Worm (Caenorhabditis elegans) whole organism, young adult: Measurements from ENCODE around the gene pigq-1.

Source experiments
- C17E4.6 ChIP-seq: fragments of 200-800 bp; sonication (Bioruptor generic); IDR thresholded peaks from 2 replicates; pipeline ENCODE4 v1.3.6; 2022; ENCODE audit warnings: missing genetic modification reagents, missing genetic modification characterization, missing compliant biosample characterization
- F33H1.4 ChIP-seq: fragments of 200-800 bp; sonication (Bioruptor generic); IDR thresholded peaks from 2 replicates; pipeline ENCODE4 v1.3.6; 2022; ENCODE audit warnings: missing genetic modification reagents, missing genetic modification characterization, missing compliant biosample characterization
- F52B5.7 ChIP-seq: sonication (generic microtip); optimal IDR thresholded peaks from 2 replicates; lab custom pipeline; 2016; ENCODE audit warnings: mild to moderate bottlenecking, missing genetic modification characterization, missing compliant biosample characterization
- K12H6.12 ChIP-seq: fragments of 200-800 bp; sonication (Bioruptor generic); optimal IDR thresholded peaks from 2 replicates; lab custom pipeline; 2018; ENCODE audit warnings: mild to moderate bottlenecking, missing genetic modification characterization, missing compliant biosample characterization
- T26A5.8 ChIP-seq: sonication (generic microtip); optimal IDR thresholded peaks from 2 replicates; lab custom pipeline; 2016; ENCODE audit warnings: missing genetic modification characterization, missing compliant biosample characterization
- Y53G8AR.9 ChIP-seq: fragments of 200-800 bp; sonication (Bioruptor generic); conservative IDR thresholded peaks from 2 replicates; pipeline ENCODE4 v1.3.6; 2022; ENCODE audit warnings: missing genetic modification reagents, missing genetic modification characterization, missing compliant biosample characterization
- Y56A3A.18 ChIP-seq: fragments of 200-800 bp; sonication (Bioruptor generic); IDR thresholded peaks from 2 replicates; pipeline ENCODE4 v1.3.6; 2022; ENCODE audit warnings: missing genetic modification reagents, missing genetic modification characterization, missing compliant biosample characterization
- Y67H2A.10 ChIP-seq: fragments of 200-800 bp; sonication (Bioruptor generic); conservative IDR thresholded peaks from 2 replicates; pipeline ENCODE4 v1.3.6; 2022; ENCODE audit warnings: missing genetic modification reagents, missing genetic modification characterization, missing compliant biosample characterization
- ZK185.1 ChIP-seq: sonication (generic microtip); optimal IDR thresholded peaks from 2 replicates; lab custom pipeline; 2016; ENCODE audit warnings: mild to moderate bottlenecking, missing genetic modification characterization, missing compliant biosample characterization; ENCODE audit not compliant: poor library complexity, severe bottlenecking
- aptf-3 ChIP-seq: fragments of 200-800 bp; sonication (Bioruptor generic); IDR thresholded peaks from 2 replicates; pipeline ENCODE4 v1.3.6; 2022; ENCODE audit warnings: missing genetic modification characterization, missing compliant biosample characterization
- athp-1 ChIP-seq: sonication (generic microtip); optimal IDR thresholded peaks from 2 replicates; lab custom pipeline; 2017; ENCODE audit warnings: mild to moderate bottlenecking, missing genetic modification characterization, missing compliant biosample characterization
- bed-2 ChIP-seq: fragments of 200-800 bp; sonication (Bioruptor generic); IDR thresholded peaks from 2 replicates; pipeline ENCODE4 v1.3.6; 2022; ENCODE audit warnings: missing genetic modification reagents, missing genetic modification characterization, missing compliant biosample characterization
- ccch-3 ChIP-seq: fragments of 200-800 bp; sonication (Bioruptor generic); optimal IDR thresholded peaks from 2 replicates; lab custom pipeline; 2018; ENCODE audit warnings: mild to moderate bottlenecking, missing genetic modification characterization, missing compliant biosample characterization
- ceh-100 ChIP-seq: fragments of 200-800 bp; sonication (Bioruptor generic); IDR thresholded peaks from 2 replicates; pipeline ENCODE4 v1.3.6; 2022; ENCODE audit warnings: missing genetic modification reagents, missing genetic modification characterization, missing compliant biosample characterization
- ceh-91 ChIP-seq: fragments of 200-800 bp; sonication (Bioruptor generic); IDR thresholded peaks from 2 replicates; pipeline ENCODE4 v1.3.6; 2022; ENCODE audit warnings: missing genetic modification reagents, missing genetic modification characterization, missing compliant biosample characterization
- die-1 ChIP-seq: sonication (generic microtip); optimal IDR thresholded peaks from 2 replicates; lab custom pipeline; 2016; ENCODE audit warnings: missing genotype, mild to moderate bottlenecking, missing genetic modification characterization, missing compliant biosample characterization
- dox-1 ChIP-seq: fragments of 200-800 bp; sonication (Bioruptor generic); IDR thresholded peaks from 2 replicates; pipeline ENCODE4 v1.3.6; 2022; ENCODE audit warnings: missing genetic modification reagents, missing genetic modification characterization, missing compliant biosample characterization
- dpff-1 ChIP-seq: sonication (generic microtip); optimal IDR thresholded peaks from 2 replicates; lab custom pipeline; 2017; ENCODE audit warnings: mild to moderate bottlenecking, missing genetic modification characterization, missing compliant biosample characterization
- dpl-1 ChIP-seq: fragments of 150-350 bp; optimal IDR thresholded peaks from 2 replicates; lab custom pipeline; 2014; ENCODE audit warnings: missing biosample characterization, missing genetic modification reagents, missing genetic modification characterization
- egl-18 ChIP-seq: fragments of 200-800 bp; sonication (Bioruptor generic); IDR thresholded peaks from 2 replicates; pipeline ENCODE4 v1.3.6; 2022; ENCODE audit warnings: missing genetic modification reagents, missing genetic modification characterization, missing compliant biosample characterization
- ekl-4 ChIP-seq: fragments of 200-800 bp; sonication (Bioruptor generic); IDR thresholded peaks from 2 replicates; pipeline ENCODE4 v1.3.6; 2022; ENCODE audit warnings: missing genetic modification reagents, missing genetic modification characterization, missing compliant biosample characterization
- fkh-3 ChIP-seq: sonication (generic microtip); optimal IDR thresholded peaks from 2 replicates; lab custom pipeline; 2016; ENCODE audit warnings: mild to moderate bottlenecking, missing genetic modification characterization, missing compliant biosample characterization
- hlh-12 ChIP-seq: sonication (generic microtip); optimal IDR thresholded peaks from 2 replicates; lab custom pipeline; 2016; ENCODE audit warnings: missing genetic modification characterization, missing compliant biosample characterization
- hlh-26 ChIP-seq: fragments of 200-800 bp; sonication (Bioruptor generic); conservative IDR thresholded peaks from 2 replicates; pipeline ENCODE4 v1.3.6; 2022; ENCODE audit warnings: missing genetic modification reagents, missing genetic modification characterization, missing compliant biosample characterization
- hrde-1 ChIP-seq: sonication (generic microtip); optimal IDR thresholded peaks from 2 replicates; lab custom pipeline; 2016; ENCODE audit warnings: missing genetic modification characterization, mild to moderate bottlenecking, missing compliant biosample characterization, moderate library complexity, missing genotype, missing genetic modification reagents, borderline replicate concordance
- hsf-1 ChIP-seq: fragments of 200-800 bp; sonication (Bioruptor generic); IDR thresholded peaks from 2 replicates; pipeline ENCODE4 v1.3.6; 2022; ENCODE audit warnings: missing genetic modification reagents, missing genetic modification characterization, missing compliant biosample characterization
- let-526 ChIP-seq: fragments of 200-800 bp; sonication (Bioruptor generic); IDR thresholded peaks from 2 replicates; pipeline ENCODE4 v1.3.6; 2022; ENCODE audit warnings: missing genetic modification reagents, missing genetic modification characterization, missing compliant biosample characterization
- lsl-1 ChIP-seq: fragments of 200-800 bp; sonication (Bioruptor generic); optimal IDR thresholded peaks from 2 replicates; lab custom pipeline; 2018; ENCODE audit warnings: mild to moderate bottlenecking, missing genetic modification characterization, moderate library complexity, missing compliant biosample characterization
- lsy-27 ChIP-seq: sonication (generic microtip); optimal IDR thresholded peaks from 2 replicates; lab custom pipeline; 2017; ENCODE audit warnings: missing genetic modification characterization, mild to moderate bottlenecking, missing compliant biosample characterization, antibody characterized with exemption, missing genotype, borderline replicate concordance; ENCODE audit not compliant: insufficient read depth
- madf-10 ChIP-seq: sonication (generic microtip); optimal IDR thresholded peaks from 2 replicates; lab custom pipeline; 2016; ENCODE audit warnings: mild to moderate bottlenecking, missing genetic modification characterization, missing compliant biosample characterization
- madf-6 ChIP-seq: fragments of 200-800 bp; sonication (Bioruptor generic); IDR thresholded peaks from 2 replicates; pipeline ENCODE4 v1.3.6; 2022; ENCODE audit warnings: missing genetic modification reagents, missing genetic modification characterization, missing compliant biosample characterization
- mxl-1 ChIP-seq: sonication (generic microtip); optimal IDR thresholded peaks from 2 replicates; lab custom pipeline; 2016; ENCODE audit warnings: missing genetic modification characterization, missing compliant biosample characterization
- nfya-2 ChIP-seq: fragments of 200-800 bp; sonication (Bioruptor generic); IDR thresholded peaks from 2 replicates; pipeline ENCODE4 v1.3.6; 2022; ENCODE audit warnings: missing genetic modification reagents, missing genetic modification characterization, missing compliant biosample characterization
- nfyb-1 ChIP-seq: fragments of 200-800 bp; sonication (Bioruptor generic); IDR thresholded peaks from 2 replicates; pipeline ENCODE4 v1.3.6; 2022; ENCODE audit warnings: missing genetic modification reagents, missing genetic modification characterization, missing compliant biosample characterization
- nhr-120 ChIP-seq: fragments of 200-800 bp; sonication (Bioruptor generic); IDR thresholded peaks from 2 replicates; pipeline ENCODE4 v1.3.6; 2022; ENCODE audit warnings: missing genetic modification characterization, missing compliant biosample characterization
- nhr-179 ChIP-seq: sonication (generic microtip); optimal IDR thresholded peaks from 2 replicates; lab custom pipeline; 2016; ENCODE audit warnings: mild to moderate bottlenecking, missing genetic modification characterization, missing compliant biosample characterization
- nhr-27 ChIP-seq: fragments of 200-800 bp; sonication (Bioruptor generic); optimal IDR thresholded peaks from 2 replicates; lab custom pipeline; 2018; ENCODE audit warnings: mild to moderate bottlenecking, missing genetic modification characterization, moderate library complexity, missing compliant biosample characterization
- nhr-90 ChIP-seq: sonication (generic microtip); optimal IDR thresholded peaks from 2 replicates; lab custom pipeline; 2016; ENCODE audit warnings: missing genotype, mild to moderate bottlenecking, missing genetic modification characterization, missing compliant biosample characterization
- repo-1 ChIP-seq: sonication (generic microtip); optimal IDR thresholded peaks from 2 replicates; lab custom pipeline; 2017; ENCODE audit warnings: mild to moderate bottlenecking, missing genetic modification characterization, missing compliant biosample characterization
- rpc-1 ChIP-seq, 2 experiments: fragments of 150-350 bp in 1 of 2; sonication (generic microtip) in 1 of 2; optimal IDR thresholded peaks; 2 replicates each; lab custom pipeline; 2014 to 2018; ENCODE audit warnings: missing biosample characterization in 1 of 2, missing genetic modification characterization in 1 of 2, missing genetic modification reagents in 1 of 2, missing genotype in 1 of 2
- sdz-38 ChIP-seq: sonication (generic microtip); optimal IDR thresholded peaks from 2 replicates; lab custom pipeline; 2016; ENCODE audit warnings: missing genotype, missing genetic modification characterization, missing compliant biosample characterization
- snpc-1.3 ChIP-seq: sonication (generic microtip); optimal IDR thresholded peaks from 2 replicates; lab custom pipeline; 2017; ENCODE audit warnings: missing genetic modification characterization, mild to moderate bottlenecking, missing compliant biosample characterization, antibody characterized with exemption, moderate library complexity, missing genotype, missing genetic modification reagents; ENCODE audit not compliant: insufficient read depth
- sptf-2 ChIP-seq: fragments of 200-800 bp; sonication (Bioruptor generic); optimal IDR thresholded peaks from 2 replicates; lab custom pipeline; 2018; ENCODE audit warnings: mild to moderate bottlenecking, missing genetic modification characterization, missing compliant biosample characterization
- unc-130 ChIP-seq: sonication (generic microtip); optimal IDR thresholded peaks from 2 replicates; lab custom pipeline; 2016; ENCODE audit warnings: missing genetic modification reagents, missing genetic modification characterization, missing compliant biosample characterization
- xnd-1 ChIP-seq: sonication (generic microtip); optimal IDR thresholded peaks from 2 replicates; lab custom pipeline; 2016; ENCODE audit warnings: missing genotype, missing genetic modification reagents, missing genetic modification characterization, missing compliant biosample characterization
- zim-3 ChIP-seq: sonication (generic microtip); optimal IDR thresholded peaks from 2 replicates; lab custom pipeline; 2017; ENCODE audit warnings: mild to moderate bottlenecking, missing genetic modification characterization, moderate library complexity, missing compliant biosample characterization
- ztf-18 ChIP-seq: sonication (generic microtip); optimal IDR thresholded peaks from 2 replicates; lab custom pipeline; 2016; ENCODE audit warnings: missing genotype, mild to moderate bottlenecking, missing genetic modification characterization, missing compliant biosample characterization
- ztf-28 ChIP-seq: fragments of 200-800 bp; sonication (Bioruptor generic); IDR thresholded peaks from 2 replicates; pipeline ENCODE4 v1.3.6; 2022; ENCODE audit warnings: missing genetic modification reagents, missing genetic modification characterization, missing compliant biosample characterization
- ztf-6 ChIP-seq: fragments of 200-800 bp; sonication (Bioruptor generic); IDR thresholded peaks from 2 replicates; pipeline ENCODE4 v1.3.6; 2022; ENCODE audit warnings: missing genetic modification reagents, missing genetic modification characterization, missing compliant biosample characterization

The pigq-1 gene

ce11 chrIV:11109771-11110170 is 37.3 kb downstream of the pigq-1 start, which contains the start of gene pigk-1 (continued):
- TF ChIP-seq xnd-1 (tag; lab: Kevin White, UChicago) (peak; percentile 40), madf-10 (no peak), hsf-1 (GFP tag; lab: Robert Waterston, UW) (peak; percentile 77), K12H6.12 (tag; lab: Kevin White, UChicago) (no peak), egl-18 (GFP tag; lab: Robert Waterston, UW) (no peak), fkh-3 (tag; lab: Kevin White, UChicago) (no peak), dox-1 (GFP tag; lab: Robert Waterston, UW) (no peak), sptf-2 (GFP tag; lab: Kevin White, UChicago) (no peak), ZK185.1 (tag; lab: Kevin White, UChicago) (peak; percentile 30), nhr-179 (tag; lab: Kevin White, UChicago) (no peak), snpc-1.3 (peak; percentile 43), madf-6 (GFP tag; lab: Robert Waterston, UW) (peak; percentile 82), ztf-28 (GFP tag; lab: Robert Waterston, UW) (no peak), repo-1 (no peak), dpl-1 (GFP tag; lab: Kevin White, UChicago) (no peak), nfyb-1 (GFP tag; lab: Robert Waterston, UW) (no peak; the same call in 1 of the 2 replicates), Y53G8AR.9 (peak; percentile 24; the same call in 1 of the 2 replicates), lsl-1 (peak; percentile 44), hlh-12 (tag; lab: Kevin White, UChicago) (no peak), ceh-100 (GFP tag; lab: Robert Waterston, UW) (no peak; the same call in 1 of the 2 replicates), bed-2 (GFP tag; lab: Robert Waterston, UW) (no peak), nfya-2 (peak; percentile 71; the same call in 1 of the 2 replicates), zim-3 (tag; lab: Kevin White, UChicago) (no peak), let-526 (no peak), lsy-27 (tag; lab: Kevin White, UChicago) (no peak), die-1 (no peak), nhr-90 (tag; lab: Kevin White, UChicago) (no peak), hlh-26 (GFP tag; lab: Robert Waterston, UW) (no peak), dpff-1 (tag; lab: Kevin White, UChicago) (no peak), nhr-120 (GFP tag; lab: Robert Waterston, UW) (no peak), rpc-1 (optimal IDR thresholded peaks at IDR 0.05; lab: Kevin White, UChicago) (no peak), rpc-1 (tag; optimal IDR thresholded peaks at IDR 0.05; lab: Kevin White, UChicago) (no peak), sdz-38 (no peak), aptf-3 (GFP tag; lab: Robert Waterston, UW) (peak; percentile 17; the same call in 1 of the 2 replicates), T26A5.8 (peak; percentile 48), Y67H2A.10 (GFP tag; lab: Robert Waterston, UW) (no peak), unc-130 (GFP tag; lab: Kevin White, UChicago) (peak; percentile 34), hrde-1 (tag; lab: Kevin White, UChicago) (no peak), nhr-27 (tag; lab: Kevin White, UChicago) (no peak), ccch-3 (no peak), C17E4.6 (GFP tag; lab: Robert Waterston, UW) (peak; percentile 73; the same call in 1 of the 2 replicates), ztf-18 (tag; lab: Kevin White, UChicago) (no peak), Y56A3A.18 (no peak), ztf-6 (GFP tag; lab: Robert Waterston, UW) (no peak), mxl-1 (tag; lab: Kevin White, UChicago) (no peak), ekl-4 (peak; percentile 57), F33H1.4 (GFP tag; lab: Robert Waterston, UW) (peak; percentile 45), athp-1 (tag; lab: Kevin White, UChicago) (peak; percentile 28), F52B5.7 (no peak), ceh-91 (GFP tag; lab: Robert Waterston, UW) (no peak)
